Fruit fly (Drosophila melanogaster) whole organism, embryonic: ENCODE results near the gene pxb.

Source experiments
- Asciz ChIP-seq: fragments of 200-800 bp; sonication (Bioruptor generic); optimal IDR thresholded peaks from 2 replicates; lab custom pipeline; 2017; ENCODE audit warnings: missing biosample characterization, mild to moderate bottlenecking, missing genetic modification characterization, missing genetic modification reagents
- Atf-2 ChIP-seq: fragments of 200-800 bp; sonication (Bioruptor generic); optimal IDR thresholded peaks from 2 replicates; lab custom pipeline; 2016; ENCODE audit warnings: missing biosample characterization, missing genetic modification characterization
- B-H2 ChIP-seq: fragments of 200-800 bp; sonication (Bioruptor generic); optimal IDR thresholded peaks from 2 replicates; lab custom pipeline; 2018; ENCODE audit warnings: missing biosample characterization, mild to moderate bottlenecking, missing genetic modification characterization
- CG11504 ChIP-seq: fragments of 200-800 bp; sonication (Bioruptor generic); optimal IDR thresholded peaks from 3 replicates; lab custom pipeline; 2019; ENCODE audit warnings: missing biosample characterization, mild to moderate bottlenecking, missing genetic modification characterization, moderate library complexity
- CG13894 ChIP-seq: fragments of 200-800 bp; sonication (Bioruptor generic); optimal IDR thresholded peaks from 3 replicates; lab custom pipeline; 2018; ENCODE audit warnings: missing biosample characterization, mild to moderate bottlenecking, missing genetic modification characterization, moderate library complexity
- CG14667 ChIP-seq: fragments of 200-800 bp; sonication (Bioruptor generic); IDR thresholded peaks from 2 replicates; pipeline ENCODE4 v1.3.6; 2022; ENCODE audit warnings: missing biosample characterization, missing genetic modification characterization
- CG15011 ChIP-seq: fragments of 200-800 bp; sonication (Bioruptor generic); optimal IDR thresholded peaks from 3 replicates; lab custom pipeline; 2018; ENCODE audit warnings: missing biosample characterization, mild to moderate bottlenecking, missing genetic modification characterization
- CG1603 ChIP-seq: fragments of 200-800 bp; sonication (Bioruptor generic); optimal IDR thresholded peaks from 2 replicates; lab custom pipeline; 2019; ENCODE audit warnings: missing biosample characterization, mild to moderate bottlenecking, missing genetic modification characterization, moderate library complexity
- CG18764 ChIP-seq: fragments of 200-800 bp; sonication (Bioruptor generic); optimal IDR thresholded peaks from 3 replicates; lab custom pipeline; 2016; ENCODE audit warnings: missing biosample characterization, missing genetic modification characterization
- CG2199 ChIP-seq: fragments of 200-800 bp; sonication (Bioruptor generic); IDR thresholded peaks from 3 replicates; pipeline ENCODE4 v1.3.6; 2022; ENCODE audit warnings: missing biosample characterization, missing genetic modification characterization
- CG4854 ChIP-seq: fragments of 200-800 bp; sonication (Bioruptor generic); optimal IDR thresholded peaks from 2 replicates; lab custom pipeline; 2016; ENCODE audit warnings: missing biosample characterization, missing genetic modification characterization, inconsistent platforms
- CG6683 ChIP-seq: fragments of 200-800 bp; sonication (Bioruptor generic); optimal IDR thresholded peaks from 2 replicates; lab custom pipeline; 2017; ENCODE audit warnings: missing biosample characterization, mild to moderate bottlenecking, missing genetic modification characterization, missing genetic modification reagents
- CG6791 ChIP-seq: fragments of 200-800 bp; sonication (Bioruptor generic); IDR thresholded peaks from 3 replicates; pipeline ENCODE4 v1.3.6; 2022; ENCODE audit warnings: missing biosample characterization, missing genetic modification characterization; ENCODE audit not compliant: partially characterized antibody
- CG6813 ChIP-seq: fragments of 200-800 bp; sonication (Bioruptor generic); optimal IDR thresholded peaks from 2 replicates; lab custom pipeline; 2017; ENCODE audit warnings: missing biosample characterization, missing genetic modification characterization, mild to moderate bottlenecking, moderate library complexity, missing genetic modification reagents
- CG8089 ChIP-seq: fragments of 200-800 bp; sonication (Bioruptor generic); optimal IDR thresholded peaks from 3 replicates; lab custom pipeline; 2016; ENCODE audit warnings: missing biosample characterization, missing genetic modification characterization
- CG8290 ChIP-seq, 3 experiments: fragments of 200-800 bp; sonication (Bioruptor generic); optimal IDR thresholded peaks; 2 replicates each; lab custom pipeline; 2016 to 2019; ENCODE audit warnings: missing biosample characterization in 3 of 3, missing genetic modification characterization in 3 of 3, mild to moderate bottlenecking in 2 of 3, moderate library complexity in 1 of 3
- CG8388 ChIP-seq: fragments of 200-800 bp; sonication (Bioruptor generic); optimal IDR thresholded peaks from 2 replicates; lab custom pipeline; 2019; ENCODE audit warnings: missing biosample characterization, mild to moderate bottlenecking, missing genetic modification characterization, moderate library complexity
- CG9215 ChIP-seq: fragments of 200-800 bp; sonication (Bioruptor generic); IDR thresholded peaks from 2 replicates; pipeline ENCODE4 v1.3.6; 2022; ENCODE audit warnings: missing biosample characterization, missing genetic modification characterization
- CG9932 ChIP-seq: fragments of 200-800 bp; sonication (Bioruptor generic); IDR thresholded peaks from 2 replicates; pipeline ENCODE4 v1.3.6; 2022; ENCODE audit warnings: missing biosample characterization, missing genetic modification characterization
- Ets65A ChIP-seq: fragments of 200-800 bp; sonication (Bioruptor generic); peaks from one replicate; lab custom pipeline; 2016; ENCODE audit warnings: missing biosample characterization, missing genetic modification characterization
- Hr3 ChIP-seq: fragments of 200-800 bp; sonication (Bioruptor generic); optimal IDR thresholded peaks from 3 replicates; lab custom pipeline; 2016; ENCODE audit warnings: missing biosample characterization, missing genetic modification characterization
- Med ChIP-seq: fragments of 200-800 bp; sonication (Bioruptor generic); peaks from one replicate; lab custom pipeline; 2016; ENCODE audit warnings: missing biosample characterization, missing genetic modification characterization, mild to moderate bottlenecking, inconsistent platforms, moderate library complexity
- Mrtf ChIP-seq: fragments of 200-800 bp; sonication (Bioruptor generic); IDR thresholded peaks from 3 replicates; pipeline ENCODE4 v1.3.6; 2022; ENCODE audit warnings: missing biosample characterization, missing genetic modification characterization
- bab2 ChIP-seq: fragments of 200-800 bp; sonication (Bioruptor generic); optimal IDR thresholded peaks from 2 replicates; lab custom pipeline; 2016; ENCODE audit warnings: missing biosample characterization, missing genetic modification characterization
- cg ChIP-seq: fragments of 200-800 bp; sonication (Bioruptor generic); optimal IDR thresholded peaks from 3 replicates; lab custom pipeline; 2019; ENCODE audit warnings: missing biosample characterization, mild to moderate bottlenecking, missing genetic modification characterization, moderate library complexity
- en ChIP-seq: fragments of 200-800 bp; sonication (Bioruptor generic); optimal IDR thresholded peaks from 2 replicates; lab custom pipeline; 2016; ENCODE audit warnings: missing biosample characterization, missing genetic modification characterization
- ewg ChIP-seq: fragments of 200-800 bp; sonication (Bioruptor generic); optimal IDR thresholded peaks from 3 replicates; lab custom pipeline; 2017; ENCODE audit warnings: mild to moderate bottlenecking, missing biosample characterization, missing genetic modification reagents, missing genetic modification characterization
- fd102C ChIP-seq: fragments of 200-800 bp; sonication (Bioruptor generic); optimal IDR thresholded peaks from 2 replicates; lab custom pipeline; 2018; ENCODE audit warnings: missing biosample characterization, mild to moderate bottlenecking, missing genetic modification characterization, moderate library complexity
- h ChIP-seq: fragments of >200 bp; optimal IDR thresholded peaks from 2 replicates; lab custom pipeline; 2017
- onecut ChIP-seq: fragments of 200-800 bp; sonication (Bioruptor generic); IDR thresholded peaks from 2 replicates; pipeline ENCODE4 v1.3.6; 2022; ENCODE audit warnings: missing biosample characterization, missing genetic modification characterization
- pho ChIP-seq: fragments of 200-800 bp; sonication (Bioruptor generic); optimal IDR thresholded peaks from 2 replicates; lab custom pipeline; 2016; ENCODE audit warnings: missing biosample characterization, missing genetic modification characterization
- psq ChIP-seq: fragments of 200-800 bp; sonication (Bioruptor generic); optimal IDR thresholded peaks from 2 replicates; lab custom pipeline; 2017; ENCODE audit warnings: missing biosample characterization, missing genetic modification characterization
- ro ChIP-seq: fragments of 200-800 bp; sonication (Bioruptor generic); IDR thresholded peaks from 2 replicates; pipeline ENCODE4 v1.3.6; 2022; ENCODE audit warnings: missing biosample characterization, missing genetic modification characterization
- schlank ChIP-seq: fragments of 200-800 bp; sonication (Bioruptor generic); optimal IDR thresholded peaks from 2 replicates; lab custom pipeline; 2018; ENCODE audit warnings: missing biosample characterization, mild to moderate bottlenecking, missing genetic modification characterization
- scrt ChIP-seq: fragments of 200-800 bp; sonication (Bioruptor generic); optimal IDR thresholded peaks from 2 replicates; lab custom pipeline; 2018; ENCODE audit warnings: missing biosample characterization, mild to moderate bottlenecking, missing genetic modification characterization, moderate library complexity
- sens ChIP-seq: fragments of 200-800 bp; sonication (Bioruptor generic); peaks from one replicate; lab custom pipeline; 2016; ENCODE audit warnings: missing biosample characterization, missing genetic modification characterization
- stwl ChIP-seq: fragments of 200-800 bp; sonication (Bioruptor generic); optimal IDR thresholded peaks from 3 replicates; lab custom pipeline; 2018; ENCODE audit warnings: missing biosample characterization, mild to moderate bottlenecking, missing genetic modification characterization, moderate library complexity

The pxb gene

dm6 chr3R:15679989-15680388 is 14.0 kb downstream of the pxb start (continued):
- no peak for TF ChIP-seq CG9215 (GFP tag; lab: Robert Waterston, UW)
- no peak for TF ChIP-seq schlank (tag; lab: Kevin White, UChicago)
- peak; percentile 26 for TF ChIP-seq stwl (tag; lab: Kevin White, UChicago)
- TF ChIP-seq CG4854 (GFP tag; lab: Kevin White, UChicago): no peak
- TF ChIP-seq Med: peak; percentile 1
- TF ChIP-seq fd102C (GFP tag; lab: Kevin White, UChicago): no peak
- TF ChIP-seq h (lab: Kevin White, UChicago): no peak
- peak; percentile 63 for TF ChIP-seq cg (GFP tag; lab: Kevin White, UChicago)
- 0 out of 3 replicates have a peak, but pooled peaks have one; percentile 46 for TF ChIP-seq CG6791 (GFP tag; lab: Robert Waterston, UW)
- no peak for TF ChIP-seq Atf-2 (GFP tag; lab: Kevin White, UChicago)
- no peak for TF ChIP-seq CG13894 (tag; lab: Kevin White, UChicago)
- no peak for TF ChIP-seq en
- peak; percentile 57 for TF ChIP-seq sens
- TF ChIP-seq ro: no peak
- no peak for TF ChIP-seq bab2 (GFP tag; lab: Kevin White, UChicago)
- TF ChIP-seq psq (GFP tag; lab: Kevin White, UChicago): no peak
- TF ChIP-seq CG14667: no peak
- TF ChIP-seq CG8290 (GFP tag; optimal IDR thresholded peaks at IDR 0.05; lab: Kevin White, UChicago): no peak
- peak in 1 of 2 experiments; percentile 28 for TF ChIP-seq CG8290 (tag; optimal IDR thresholded peaks at IDR 0.05; lab: Kevin White, UChicago)
- TF ChIP-seq CG9932 (GFP tag; lab: Robert Waterston, UW): no peak
- no peak for TF ChIP-seq ewg
- no peak for TF ChIP-seq Ets65A (GFP tag; lab: Kevin White, UChicago)
- TF ChIP-seq CG6683 (GFP tag; lab: Kevin White, UChicago): no peak
- peak; percentile 26 for TF ChIP-seq Hr3 (GFP tag; lab: Kevin White, UChicago)
- TF ChIP-seq CG2199 (GFP tag; lab: Robert Waterston, UW): 0 out of 3 replicates have a peak, but pooled peaks have one; percentile 32

- peak; percentile 70 for TF ChIP-seq scrt
- peak; percentile 54 for TF ChIP-seq onecut (GFP tag; lab: Robert Waterston, UW)
- TF ChIP-seq CG6813 (GFP tag; lab: Kevin White, UChicago): no peak
- no peak for TF ChIP-seq CG1603 (tag; lab: Kevin White, UChicago)
- no peak for TF ChIP-seq B-H2 (GFP tag; lab: Kevin White, UChicago)
- no peak for TF ChIP-seq CG18764 (GFP tag; lab: Kevin White, UChicago)
- TF ChIP-seq CG8089: no peak
- TF ChIP-seq Atf-2 (GFP tag; lab: Kevin White, UChicago): no peak
- TF ChIP-seq Mrtf (GFP tag; lab: Robert Waterston, UW): no peak
- no peak for TF ChIP-seq pho (GFP tag; lab: Kevin White, UChicago)
- TF ChIP-seq Asciz (GFP tag; lab: Kevin White, UChicago): no peak
These were observed 14.7 kb downstream of the pxb start for dm6 chr3R:15680666-15681065.

- TF ChIP-seq CG15011 (no peak), CG8388 (GFP tag; lab: Kevin White, UChicago) (peak; percentile 98), CG11504 (tag; lab: Kevin White, UChicago) (no peak), stwl (tag; lab: Kevin White, UChicago) (peak; percentile 61)
These were observed 22.5 kb downstream of the pxb start for dm6 chr3R:15688441-15688840.
